Worm (Caenorhabditis elegans) whole organism, late embryonic: ENCODE measurements around the gene F46H6.5.

ENCODE experiments used
- C08G9.2 ChIP-seq: sonication (generic microtip); optimal IDR thresholded peaks from 2 replicates; lab custom pipeline; 2016; ENCODE audit warnings: mild to moderate bottlenecking, missing genetic modification characterization, moderate library complexity, missing compliant biosample characterization
- C38D4.7 ChIP-seq: fragments of 200-800 bp; sonication (Bioruptor generic); optimal IDR thresholded peaks from 2 replicates; lab custom pipeline; 2018; ENCODE audit warnings: mild to moderate bottlenecking, missing genetic modification characterization, moderate library complexity, missing compliant biosample characterization
- F13H6.1 ChIP-seq: sonication (generic microtip); optimal IDR thresholded peaks from 2 replicates; lab custom pipeline; 2016; ENCODE audit warnings: missing genetic modification characterization, missing compliant biosample characterization
- K02D7.2 ChIP-seq: sonication (generic microtip); optimal IDR thresholded peaks from 2 replicates; lab custom pipeline; 2017; ENCODE audit warnings: mild to moderate bottlenecking, missing genetic modification characterization, missing compliant biosample characterization
- K09A11.1 ChIP-seq: sonication (generic microtip); optimal IDR thresholded peaks from 2 replicates; lab custom pipeline; 2017; ENCODE audit warnings: antibody characterized with exemption, mild to moderate bottlenecking, missing genetic modification characterization, missing compliant biosample characterization; ENCODE audit not compliant: insufficient read depth
- Y22D7AL.16 ChIP-seq: sonication (generic microtip); optimal IDR thresholded peaks from 2 replicates; lab custom pipeline; 2016; ENCODE audit warnings: missing genetic modification characterization, missing compliant biosample characterization
- ama-1 ChIP-seq: fragments of 150-350 bp; optimal IDR thresholded peaks from 2 replicates; lab custom pipeline; 2014
- ceh-14 ChIP-seq: sonication (generic microtip); optimal IDR thresholded peaks from 2 replicates; lab custom pipeline; 2016; ENCODE audit warnings: missing genotype, missing genetic modification characterization, missing compliant biosample characterization
- ceh-19 ChIP-seq: fragments of 200-800 bp; sonication (Bioruptor generic); optimal IDR thresholded peaks from 2 replicates; lab custom pipeline; 2018; ENCODE audit warnings: mild to moderate bottlenecking, missing genetic modification characterization, missing compliant biosample characterization
- ceh-2 ChIP-seq: sonication (generic microtip); optimal IDR thresholded peaks from 2 replicates; lab custom pipeline; 2016; ENCODE audit warnings: missing genotype, missing genetic modification characterization, missing compliant biosample characterization
- ceh-31 ChIP-seq: sonication (generic microtip); optimal IDR thresholded peaks from 2 replicates; lab custom pipeline; 2016; ENCODE audit warnings: missing genetic modification characterization, missing compliant biosample characterization
- ceh-34 ChIP-seq: sonication (generic microtip); optimal IDR thresholded peaks from 2 replicates; lab custom pipeline; 2016; ENCODE audit warnings: mild to moderate bottlenecking, missing genetic modification characterization, missing compliant biosample characterization
- ceh-45 ChIP-seq: fragments of 200-800 bp; sonication (Bioruptor generic); IDR thresholded peaks from 2 replicates; pipeline ENCODE4 v1.3.6; 2022; ENCODE audit warnings: missing genetic modification reagents, missing genetic modification characterization, missing compliant biosample characterization
- ceh-6 ChIP-seq: fragments of 200-800 bp; sonication (Bioruptor generic); optimal IDR thresholded peaks from 2 replicates; lab custom pipeline; 2018; ENCODE audit warnings: mild to moderate bottlenecking, missing genetic modification characterization, missing compliant biosample characterization
- ceh-9 ChIP-seq: sonication (generic microtip); optimal IDR thresholded peaks from 2 replicates; lab custom pipeline; 2016; ENCODE audit warnings: mild to moderate bottlenecking, missing genetic modification characterization, inconsistent platforms, missing compliant biosample characterization
- che-1 ChIP-seq: sonication (generic microtip); optimal IDR thresholded peaks from 2 replicates; lab custom pipeline; 2016; ENCODE audit warnings: mild to moderate bottlenecking, missing genetic modification characterization, missing compliant biosample characterization
- dmd-4 ChIP-seq: sonication (generic microtip); optimal IDR thresholded peaks from 2 replicates; lab custom pipeline; 2016; ENCODE audit warnings: borderline replicate concordance, missing genetic modification characterization, missing compliant biosample characterization
- elt-2 ChIP-seq: sonication (generic microtip); optimal IDR thresholded peaks from 2 replicates; lab custom pipeline; 2016; ENCODE audit warnings: missing genetic modification reagents, missing genetic modification characterization, missing compliant biosample characterization
- ets-4 ChIP-seq: sonication (generic microtip); optimal IDR thresholded peaks from 2 replicates; lab custom pipeline; 2016; ENCODE audit warnings: missing genetic modification characterization, missing compliant biosample characterization
- fax-1 ChIP-seq: sonication (generic microtip); optimal IDR thresholded peaks from 2 replicates; lab custom pipeline; 2016; ENCODE audit warnings: missing genotype, missing genetic modification characterization, missing compliant biosample characterization
- fkh-10 ChIP-seq: fragments of 150-350 bp; optimal IDR thresholded peaks from 2 replicates; lab custom pipeline; 2014; ENCODE audit warnings: missing biosample characterization, missing genetic modification reagents, missing genetic modification characterization
- hlh-15 ChIP-seq: sonication (generic microtip); optimal IDR thresholded peaks from 2 replicates; lab custom pipeline; 2016; ENCODE audit warnings: missing genetic modification characterization, missing compliant biosample characterization
- hlh-8 ChIP-seq: sonication (generic microtip); optimal IDR thresholded peaks from 2 replicates; lab custom pipeline; 2016; ENCODE audit warnings: missing genotype, missing genetic modification characterization, missing compliant biosample characterization
- lin-11 ChIP-seq: fragments of 200-800 bp; sonication (Bioruptor generic); optimal IDR thresholded peaks from 2 replicates; lab custom pipeline; 2018; ENCODE audit warnings: mild to moderate bottlenecking, missing genetic modification characterization, missing compliant biosample characterization
- madf-2 ChIP-seq: sonication (generic microtip); optimal IDR thresholded peaks from 2 replicates; lab custom pipeline; 2017; ENCODE audit warnings: missing genetic modification characterization, missing compliant biosample characterization
- mec-3 ChIP-seq: sonication (generic microtip); optimal IDR thresholded peaks from 2 replicates; lab custom pipeline; 2016; ENCODE audit warnings: borderline replicate concordance, missing genetic modification characterization, missing compliant biosample characterization
- nfya-1 ChIP-seq: sonication (generic microtip); optimal IDR thresholded peaks from 2 replicates; lab custom pipeline; 2017; ENCODE audit warnings: missing genetic modification characterization, mild to moderate bottlenecking, missing compliant biosample characterization, antibody characterized with exemption, moderate library complexity
- nhr-11 ChIP-seq: fragments of 150-350 bp; optimal IDR thresholded peaks from 2 replicates; lab custom pipeline; 2014; ENCODE audit warnings: missing biosample characterization, missing genetic modification characterization
- nhr-232 ChIP-seq: sonication (generic microtip); optimal IDR thresholded peaks from 2 replicates; lab custom pipeline; 2016; ENCODE audit warnings: missing genetic modification characterization, missing compliant biosample characterization
- npax-4 ChIP-seq: sonication (generic microtip); optimal IDR thresholded peaks from 2 replicates; lab custom pipeline; 2016; ENCODE audit warnings: missing genetic modification characterization, missing compliant biosample characterization
- pag-3 ChIP-seq: sonication (generic microtip); optimal IDR thresholded peaks from 2 replicates; lab custom pipeline; 2016; ENCODE audit warnings: missing compliant biosample characterization, missing genetic modification characterization, borderline replicate concordance
- pat-9 ChIP-seq: fragments of 200-800 bp; sonication (Bioruptor generic); optimal IDR thresholded peaks from 2 replicates; lab custom pipeline; 2018; ENCODE audit warnings: mild to moderate bottlenecking, missing genetic modification characterization, moderate library complexity, missing compliant biosample characterization
- pax-1 ChIP-seq: fragments of 150-350 bp; optimal IDR thresholded peaks from 2 replicates; lab custom pipeline; 2014; ENCODE audit warnings: missing biosample characterization, missing genetic modification characterization
- pha-4 ChIP-seq: fragments of 150-350 bp; optimal IDR thresholded peaks from 2 replicates; lab custom pipeline; 2018; ENCODE audit warnings: missing biosample characterization, missing genetic modification reagents, missing genetic modification characterization
- pros-1 ChIP-seq: fragments of 150-350 bp; optimal IDR thresholded peaks from 2 replicates; lab custom pipeline; 2014; ENCODE audit warnings: missing biosample characterization, missing genetic modification reagents, missing genetic modification characterization
- sdc-2 ChIP-seq: sonication (generic microtip); optimal IDR thresholded peaks from 2 replicates; lab custom pipeline; 2016; ENCODE audit warnings: missing genotype, missing genetic modification characterization, missing compliant biosample characterization
- sox-2 ChIP-seq: fragments of 200-800 bp; sonication (Bioruptor generic); IDR thresholded peaks from 2 replicates; pipeline ENCODE4 v1.3.6; 2022; ENCODE audit warnings: missing genetic modification reagents, missing genetic modification characterization, missing compliant biosample characterization
- sox-4 ChIP-seq: sonication (generic microtip); optimal IDR thresholded peaks from 2 replicates; lab custom pipeline; 2017; ENCODE audit warnings: mild to moderate bottlenecking, missing genetic modification characterization, inconsistent platforms, missing compliant biosample characterization
- syd-9 ChIP-seq: sonication (generic microtip); optimal IDR thresholded peaks from 2 replicates; lab custom pipeline; 2016; ENCODE audit warnings: mild to moderate bottlenecking, missing genetic modification characterization, moderate library complexity, missing compliant biosample characterization
- tbx-7 ChIP-seq: sonication (generic microtip); optimal IDR thresholded peaks from 2 replicates; lab custom pipeline; 2016; ENCODE audit warnings: missing genotype, missing genetic modification characterization, missing compliant biosample characterization
- unc-3 ChIP-seq, 2 experiments: fragments of 200-800 bp in 1 of 2; sonication (Bioruptor generic) in 1 of 2; sonication (generic microtip) in 1 of 2; conservative IDR thresholded peaks in 1 of 2; optimal IDR thresholded peaks in 1 of 2; 2 replicates each; pipeline versions ENCODE4 v1.3.6 to Lab custom; 2016 to 2022; ENCODE audit warnings: missing compliant biosample characterization in 2 of 2, missing genetic modification characterization in 2 of 2, missing genetic modification reagents in 1 of 2
- unc-42 ChIP-seq: sonication (generic microtip); optimal IDR thresholded peaks from 2 replicates; lab custom pipeline; 2016; ENCODE audit warnings: missing genotype, missing genetic modification characterization, missing compliant biosample characterization
- unc-55 ChIP-seq: sonication (generic microtip); optimal IDR thresholded peaks from 2 replicates; lab custom pipeline; 2017; ENCODE audit warnings: missing biosample characterization, missing genetic modification reagents, missing genetic modification characterization
- unc-86 ChIP-seq: sonication (generic microtip); optimal IDR thresholded peaks from 2 replicates; lab custom pipeline; 2016; ENCODE audit warnings: missing genetic modification characterization, missing compliant biosample characterization
- ztf-16 ChIP-seq: sonication (generic microtip); optimal IDR thresholded peaks from 2 replicates; lab custom pipeline; 2017; ENCODE audit warnings: missing genetic modification characterization, missing compliant biosample characterization

The F46H6.5 gene

DNA sequence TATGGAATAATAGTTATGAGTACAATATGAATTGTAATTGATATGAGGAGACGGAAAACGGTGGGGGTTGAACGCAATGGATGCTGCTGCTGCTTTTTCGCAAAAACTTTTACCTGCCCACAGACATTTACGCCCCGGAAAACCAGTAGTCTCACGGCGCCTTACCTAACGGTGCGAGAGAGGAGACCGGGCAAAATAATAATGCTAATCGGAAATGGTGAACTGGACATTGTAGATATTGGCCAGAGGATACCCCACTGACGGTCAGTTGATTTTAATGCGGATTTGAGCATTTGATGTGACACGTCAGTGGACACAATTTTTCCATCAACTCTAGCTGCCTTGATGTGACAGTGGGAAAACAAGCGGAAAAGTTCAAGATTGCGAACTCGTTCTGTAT, 43.7 kb downstream of the F46H6.5 start, which contains the start of gene mltn-13:
mltn-13 (minus strand) TSS at position 101 of the 400 bp plus-strand sequence.
- TF ChIP-seq sox-2 (GFP tag; lab: Robert Waterston, UW) (no peak), ceh-45 (GFP tag; lab: Robert Waterston, UW) (no peak), elt-2 (tag; lab: Kevin White, UChicago) (no peak), unc-86 (tag; lab: Kevin White, UChicago) (no peak), pax-1 (tag; lab: Kevin White, UChicago) (no peak), C08G9.2 (no peak), fkh-10 (GFP tag; lab: Kevin White, UChicago) (no peak), npax-4 (no peak), ceh-19 (GFP tag; lab: Kevin White, UChicago) (no peak), ets-4 (tag; lab: Kevin White, UChicago) (no peak), F13H6.1 (tag; lab: Kevin White, UChicago) (no peak), unc-42 (tag; lab: Kevin White, UChicago) (no peak), sox-4 (tag; lab: Kevin White, UChicago) (no peak), nhr-11 (tag; lab: Kevin White, UChicago) (no peak), ceh-31 (tag; lab: Kevin White, UChicago) (no peak), C38D4.7 (GFP tag; lab: Kevin White, UChicago) (no peak), K09A11.1 (tag; lab: Kevin White, UChicago) (no peak), tbx-7 (tag; lab: Kevin White, UChicago) (no peak), pha-4 (tag; lab: Kevin White, UChicago) (no peak)

DNA sequence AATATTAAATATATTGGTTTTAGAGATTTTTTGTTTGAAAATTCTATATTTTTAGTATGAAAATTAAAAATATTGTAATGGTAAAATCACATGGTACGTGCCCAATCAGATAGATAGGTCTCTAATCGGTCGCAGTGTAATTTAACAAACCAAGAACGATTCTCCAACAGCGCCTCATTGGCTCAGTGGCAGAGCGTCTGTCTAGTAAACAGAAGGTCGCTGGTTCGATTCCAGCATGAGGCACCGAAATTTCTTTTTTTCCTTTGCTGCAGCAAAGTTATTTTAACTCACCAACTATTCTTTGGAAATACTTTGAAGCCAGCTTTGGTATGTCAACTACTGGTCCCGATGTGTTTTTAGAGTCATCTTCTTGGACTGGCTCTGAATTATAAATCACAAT, 47.2 kb downstream of the F46H6.5 start:
- no peak for TF ChIP-seq C38D4.7 (GFP tag; lab: Kevin White, UChicago)
- no peak for TF ChIP-seq dmd-4
- peak; percentile 8 for TF ChIP-seq ceh-34
- no peak for TF ChIP-seq tbx-7 (tag; lab: Kevin White, UChicago)
- peak; percentile 15 for TF ChIP-seq elt-2 (tag; lab: Kevin White, UChicago)
- no peak for TF ChIP-seq ceh-2
- TF ChIP-seq lin-11 (tag; lab: Kevin White, UChicago): peak; percentile 4
- TF ChIP-seq ceh-14 (tag; lab: Kevin White, UChicago): no peak
- TF ChIP-seq fax-1 (tag; lab: Kevin White, UChicago): no peak
- TF ChIP-seq sdc-2 (tag; lab: Kevin White, UChicago): no peak
- peak; percentile 21 for TF ChIP-seq che-1 (tag; lab: Kevin White, UChicago)
- peak; percentile 8 for TF ChIP-seq ceh-6 (GFP tag; lab: Kevin White, UChicago)
- TF ChIP-seq mec-3 (tag; lab: Kevin White, UChicago): no peak
- TF ChIP-seq pros-1 (tag; lab: Kevin White, UChicago): no peak
- peak; percentile 7 for TF ChIP-seq nfya-1 (tag; lab: Kevin White, UChicago)
- no peak for TF ChIP-seq F13H6.1 (tag; lab: Kevin White, UChicago)
- no peak for TF ChIP-seq hlh-15 (tag; lab: Kevin White, UChicago)

DNA sequence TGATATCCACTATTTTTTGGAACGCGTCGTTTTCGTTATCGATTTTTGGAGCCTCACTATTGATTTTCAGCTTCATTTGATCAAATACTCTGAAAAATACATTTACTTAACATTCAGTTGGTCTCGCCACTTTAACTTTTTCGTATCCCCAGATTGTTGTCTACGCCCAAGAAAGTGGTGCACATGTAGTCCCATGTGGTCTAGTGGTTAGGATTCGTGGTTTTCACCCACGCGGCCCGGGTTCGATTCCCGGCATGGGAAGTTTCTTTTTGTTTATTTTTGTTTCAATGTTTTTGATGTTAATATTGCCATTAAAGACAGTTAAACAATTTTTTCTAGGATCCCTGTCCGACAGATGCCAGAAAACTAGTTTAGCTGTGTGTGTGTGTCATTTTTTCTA, 47.9 kb downstream of the F46H6.5 start:
- peak; percentile 25 for TF ChIP-seq ceh-14 (tag; lab: Kevin White, UChicago)
- TF ChIP-seq ceh-6 (GFP tag; lab: Kevin White, UChicago): peak; percentile 72
- peak; percentile 70 for TF ChIP-seq syd-9 (tag; lab: Kevin White, UChicago)
- no peak for TF ChIP-seq pat-9
- TF ChIP-seq pha-4 (tag; lab: Kevin White, UChicago): no peak
- no peak for TF ChIP-seq unc-55 (GFP tag; lab: Kevin White, UChicago)
- peak; percentile 66 for TF ChIP-seq sox-4 (tag; lab: Kevin White, UChicago)
- peak; percentile 30 for TF ChIP-seq ceh-2
- no peak for TF ChIP-seq fkh-10 (GFP tag; lab: Kevin White, UChicago)
- peak; percentile 84; the same call in 1 of the 2 replicates for TF ChIP-seq unc-3 (GFP tag; conservative IDR thresholded peaks at IDR 0.05; lab: Robert Waterston, UW)
- TF ChIP-seq unc-3 (tag; optimal IDR thresholded peaks at IDR 0.05; lab: Kevin White, UChicago): peak; percentile 58
- TF ChIP-seq pax-1 (tag; lab: Kevin White, UChicago): no peak
- no peak for TF ChIP-seq pag-3 (tag; lab: Kevin White, UChicago)
- TF ChIP-seq F13H6.1 (tag; lab: Kevin White, UChicago): no peak
- no peak for TF ChIP-seq ama-1 (lab: Kevin White, UChicago)
- peak; percentile 65 for TF ChIP-seq ceh-19 (GFP tag; lab: Kevin White, UChicago)
- TF ChIP-seq hlh-8 (tag; lab: Kevin White, UChicago): peak; percentile 55
- TF ChIP-seq nhr-232 (tag; lab: Kevin White, UChicago): peak; percentile 62
- TF ChIP-seq ceh-9 (tag; lab: Kevin White, UChicago): no peak
- no peak for TF ChIP-seq ets-4 (tag; lab: Kevin White, UChicago)
- peak; percentile 62 for TF ChIP-seq ztf-16 (tag; lab: Kevin White, UChicago)
- TF ChIP-seq unc-86 (tag; lab: Kevin White, UChicago): peak; percentile 66
- peak; percentile 57 for TF ChIP-seq K09A11.1 (tag; lab: Kevin White, UChicago)
- TF ChIP-seq Y22D7AL.16 (tag; lab: Kevin White, UChicago): peak; percentile 59
- peak; percentile 61 for TF ChIP-seq elt-2 (tag; lab: Kevin White, UChicago)
- no peak for TF ChIP-seq unc-42 (tag; lab: Kevin White, UChicago)
- TF ChIP-seq fax-1 (tag; lab: Kevin White, UChicago): peak; percentile 39
- TF ChIP-seq madf-2: peak; percentile 67
- TF ChIP-seq tbx-7 (tag; lab: Kevin White, UChicago): no peak
- TF ChIP-seq K02D7.2 (tag; lab: Kevin White, UChicago): peak; percentile 55
